Worm (Caenorhabditis elegans) whole organism, L3 larva: ENCODE measurements around the gene Y45F10D.15.

ENCODE experiments used
- ceh-9 ChIP-seq: sonication (generic microtip); optimal IDR thresholded peaks from 2 replicates; lab custom pipeline; 2018; ENCODE audit warnings: missing biosample characterization, missing genetic modification characterization
- elt-1 ChIP-seq: fragments of 150-350 bp; optimal IDR thresholded peaks from 2 replicates; lab custom pipeline; 2014; ENCODE audit warnings: missing biosample characterization, missing genetic modification characterization
- elt-2 ChIP-seq: sonication (generic microtip); optimal IDR thresholded peaks from 2 replicates; lab custom pipeline; 2016; ENCODE audit warnings: missing genetic modification reagents, mild to moderate bottlenecking, missing genetic modification characterization, missing compliant biosample characterization
- fkh-10 ChIP-seq: sonication (generic microtip); optimal IDR thresholded peaks from 2 replicates; lab custom pipeline; 2017; ENCODE audit warnings: missing biosample characterization, missing genetic modification reagents, missing genetic modification characterization
- fos-1 ChIP-seq: fragments of 150-350 bp; optimal IDR thresholded peaks from 2 replicates; lab custom pipeline; 2014; ENCODE audit warnings: missing biosample characterization, missing genetic modification characterization
- hmg-11 ChIP-seq: sonication (generic microtip); optimal IDR thresholded peaks from 2 replicates; lab custom pipeline; 2016; ENCODE audit warnings: missing genetic modification characterization, missing compliant biosample characterization
- lin-15B ChIP-seq: fragments of 150-350 bp; optimal IDR thresholded peaks from 2 replicates; lab custom pipeline; 2014; ENCODE audit warnings: missing biosample characterization, missing genetic modification characterization
- pha-4 ChIP-seq: fragments of 150-350 bp; optimal IDR thresholded peaks from 2 replicates; lab custom pipeline; 2014; ENCODE audit warnings: missing biosample characterization, missing genetic modification reagents, missing genetic modification characterization
- sea-2 ChIP-seq: fragments of 150-350 bp; sonication (generic microtip); optimal IDR thresholded peaks from 4 replicates; lab custom pipeline; 2014; ENCODE audit warnings: missing biosample characterization, missing genetic modification reagents, missing genetic modification characterization
- skn-1 ChIP-seq: fragments of 150-350 bp; optimal IDR thresholded peaks from 2 replicates; lab custom pipeline; 2014; ENCODE audit warnings: missing biosample characterization, missing genetic modification characterization

- TF ChIP-seq pha-4 (no peak), elt-2 (tag; lab: Kevin White, UChicago) (no peak), elt-1 (tag; lab: Kevin White, UChicago) (no peak), lin-15B (tag; lab: Kevin White, UChicago) (no peak), skn-1 (tag; lab: Kevin White, UChicago) (no peak), fkh-10 (GFP tag; lab: Kevin White, UChicago) (no peak), ceh-9 (no peak), hmg-11 (tag; lab: Kevin White, UChicago) (no peak), fos-1 (tag; lab: Kevin White, UChicago) (no peak), sea-2 (GFP tag; lab: Kevin White, UChicago) (no peak)
Observed at ce11 chrIV:13782319-13782718, 38.4 kb downstream of the Y45F10D.15 start.
